Fruit fly (Drosophila melanogaster) whole organism, embryonic: Measurements from ENCODE around the gene CG15382.

Source experiments
- ATbp ChIP-seq: fragments of 200-800 bp; sonication (Bioruptor generic); optimal IDR thresholded peaks from 2 replicates; lab custom pipeline; 2017; ENCODE audit warnings: missing biosample characterization, mild to moderate bottlenecking, missing genetic modification characterization, missing genetic modification reagents
- Ada2b ChIP-seq: fragments of 200-800 bp; sonication (Bioruptor generic); IDR thresholded peaks from 2 replicates; pipeline ENCODE4 v1.3.6; 2022; ENCODE audit warnings: missing biosample characterization, missing genetic modification characterization
- Awh ChIP-seq: fragments of 200-800 bp; sonication (Bioruptor generic); IDR thresholded peaks from 2 replicates; pipeline ENCODE4, ENCODE4 v1.3.6; 2022; ENCODE audit warnings: missing biosample characterization, missing genetic modification characterization
- B-H2 ChIP-seq: fragments of 200-800 bp; sonication (Bioruptor generic); optimal IDR thresholded peaks from 2 replicates; lab custom pipeline; 2018; ENCODE audit warnings: missing biosample characterization, mild to moderate bottlenecking, missing genetic modification characterization
- Bgb ChIP-seq: fragments of 200-800 bp; sonication (Bioruptor generic); IDR thresholded peaks from 2 replicates; pipeline ENCODE4 v1.3.6; 2022; ENCODE audit warnings: missing biosample characterization, missing genetic modification characterization; ENCODE audit not compliant: partially characterized antibody
- Bteb2 ChIP-seq: fragments of 200-800 bp; sonication (Bioruptor generic); optimal IDR thresholded peaks from 2 replicates; lab custom pipeline; 2016; ENCODE audit warnings: missing biosample characterization, missing genetic modification characterization
- CG12071 ChIP-seq: fragments of 200-800 bp; sonication (Bioruptor generic); optimal IDR thresholded peaks from 3 replicates; lab custom pipeline; 2018; ENCODE audit warnings: missing biosample characterization, mild to moderate bottlenecking, missing genetic modification characterization
- CG12219 ChIP-seq: fragments of 200-800 bp; sonication (Bioruptor generic); optimal IDR thresholded peaks from 3 replicates; lab custom pipeline; 2018; ENCODE audit warnings: missing biosample characterization, mild to moderate bottlenecking, missing genetic modification characterization
- CG14050 ChIP-seq: fragments of 200-800 bp; sonication (Bioruptor generic); IDR thresholded peaks from 3 replicates; pipeline ENCODE4 v1.3.6; 2022; ENCODE audit warnings: missing biosample characterization, missing genetic modification characterization
- CG15601 ChIP-seq: fragments of 200-800 bp; sonication (Bioruptor generic); optimal IDR thresholded peaks from 3 replicates; lab custom pipeline; 2019; ENCODE audit warnings: missing biosample characterization, mild to moderate bottlenecking, missing genetic modification characterization, moderate library complexity
- CG15696 ChIP-seq: fragments of 200-800 bp; sonication (Bioruptor generic); optimal IDR thresholded peaks from 2 replicates; lab custom pipeline; 2019; ENCODE audit warnings: missing biosample characterization, mild to moderate bottlenecking, missing genetic modification characterization, moderate library complexity
- CG17186 ChIP-seq: fragments of 200-800 bp; sonication (Bioruptor generic); optimal IDR thresholded peaks from 3 replicates; lab custom pipeline; 2017; ENCODE audit warnings: missing biosample characterization, missing genetic modification reagents, missing genetic modification characterization
- CG17328 ChIP-seq: fragments of 200-800 bp; sonication (Bioruptor generic); IDR thresholded peaks from 2 replicates; pipeline ENCODE4 v1.3.6; 2022; ENCODE audit warnings: missing biosample characterization, missing genetic modification characterization
- CG3065 ChIP-seq: fragments of 200-800 bp; sonication (Bioruptor generic); optimal IDR thresholded peaks from 2 replicates; lab custom pipeline; 2016; ENCODE audit warnings: missing biosample characterization, missing genetic modification characterization
- CG31388 ChIP-seq: fragments of 200-800 bp; sonication (Bioruptor generic); optimal IDR thresholded peaks from 2 replicates; lab custom pipeline; 2016; ENCODE audit warnings: missing biosample characterization, missing genetic modification characterization
- CG3726 ChIP-seq: fragments of 200-800 bp; sonication (Bioruptor generic); IDR thresholded peaks from 3 replicates; pipeline ENCODE4, ENCODE4 v1.3.6; 2022; ENCODE audit warnings: missing biosample characterization, missing genetic modification characterization
- CG3838 ChIP-seq: fragments of 200-800 bp; sonication (Bioruptor generic); optimal IDR thresholded peaks from 3 replicates; lab custom pipeline; 2016; ENCODE audit warnings: missing biosample characterization, missing genetic modification characterization
- CG43689 ChIP-seq: fragments of 200-800 bp; sonication (Bioruptor generic); IDR thresholded peaks from 2 replicates; pipeline ENCODE4 v1.3.6; 2022; ENCODE audit warnings: missing biosample characterization, missing genetic modification characterization
- CG4424 ChIP-seq: fragments of 200-800 bp; sonication (Bioruptor generic); optimal IDR thresholded peaks from 3 replicates; lab custom pipeline; 2016; ENCODE audit warnings: missing biosample characterization, missing genetic modification characterization
- CG7372 ChIP-seq: fragments of 200-800 bp; sonication (Bioruptor generic); IDR thresholded peaks from 2 replicates; pipeline ENCODE4 v1.3.6; 2022; ENCODE audit warnings: missing biosample characterization, missing genetic modification characterization
- CG8944 ChIP-seq: fragments of 200-800 bp; sonication (Bioruptor generic); optimal IDR thresholded peaks from 3 replicates; lab custom pipeline; 2016; ENCODE audit warnings: missing biosample characterization, missing genetic modification characterization
- CG9817 ChIP-seq: fragments of 200-800 bp; sonication (Bioruptor generic); optimal IDR thresholded peaks from 2 replicates; lab custom pipeline; 2018; ENCODE audit warnings: missing biosample characterization, mild to moderate bottlenecking, missing genetic modification characterization, moderate library complexity
- Drgx ChIP-seq: fragments of 200-800 bp; sonication (Bioruptor generic); IDR thresholded peaks from 2 replicates; pipeline ENCODE4 v1.3.6; 2022; ENCODE audit warnings: missing biosample characterization, missing genetic modification characterization
- E2f2 ChIP-seq: fragments of 200-800 bp; sonication (Bioruptor generic); IDR thresholded peaks from 2 replicates; pipeline ENCODE4 v1.3.6; 2022; ENCODE audit warnings: missing biosample characterization, missing genetic modification characterization
- Elba2 ChIP-seq: fragments of 200-800 bp; sonication (Bioruptor generic); optimal IDR thresholded peaks from 3 replicates; lab custom pipeline; 2016; ENCODE audit warnings: missing biosample characterization, missing genetic modification characterization
- Fer1 ChIP-seq: fragments of 200-800 bp; sonication (Bioruptor generic); optimal IDR thresholded peaks from 2 replicates; lab custom pipeline; 2017; ENCODE audit warnings: missing biosample characterization, mild to moderate bottlenecking, missing genetic modification characterization
- Fer2 ChIP-seq: fragments of 200-800 bp; sonication (Bioruptor generic); optimal IDR thresholded peaks from 2 replicates; lab custom pipeline; 2018; ENCODE audit warnings: missing biosample characterization, mild to moderate bottlenecking, missing genetic modification characterization, moderate library complexity
- Lhr ChIP-seq: fragments of 200-800 bp; sonication (Bioruptor generic); optimal IDR thresholded peaks from 3 replicates; lab custom pipeline; 2017; ENCODE audit warnings: mild to moderate bottlenecking, missing biosample characterization, missing genetic modification reagents, missing genetic modification characterization
- Optix ChIP-seq: fragments of 200-800 bp; sonication (Bioruptor generic); IDR thresholded peaks from 3 replicates; pipeline ENCODE4 v1.3.6; 2022; ENCODE audit warnings: missing biosample characterization, missing genetic modification characterization
- TFAM ChIP-seq: fragments of 200-800 bp; sonication (Bioruptor generic); optimal IDR thresholded peaks from 2 replicates; lab custom pipeline; 2017; ENCODE audit warnings: missing biosample characterization, missing genetic modification characterization, inconsistent platforms
- Trl ChIP-seq, 3 experiments: fragments of >200 bp in 2 of 3; fragments of 200-800 bp in 1 of 3; sonication (Bioruptor generic) in 1 of 3; optimal IDR thresholded peaks; 2 replicates in 1 of 3; 3 replicates in 2 of 3; lab custom pipeline; 2016 to 2017; ENCODE audit warnings: missing biosample characterization in 1 of 3, missing genetic modification characterization in 1 of 3
- bab2 ChIP-seq: fragments of 200-800 bp; sonication (Bioruptor generic); optimal IDR thresholded peaks from 2 replicates; lab custom pipeline; 2016; ENCODE audit warnings: missing biosample characterization, missing genetic modification characterization
- caup ChIP-seq: fragments of 200-800 bp; sonication (Bioruptor generic); optimal IDR thresholded peaks from 3 replicates; lab custom pipeline; 2017; ENCODE audit warnings: missing biosample characterization, mild to moderate bottlenecking, missing genetic modification characterization, moderate library complexity; ENCODE audit not compliant: severe bottlenecking
- chm ChIP-seq: fragments of 200-800 bp; sonication (Bioruptor generic); IDR thresholded peaks from 2 replicates; pipeline ENCODE4 v1.3.6; 2022; ENCODE audit warnings: missing biosample characterization, missing genetic modification characterization
- crol ChIP-seq: fragments of 200-800 bp; sonication (Bioruptor generic); IDR thresholded peaks from 2 replicates; pipeline ENCODE4 v1.3.6; 2022; ENCODE audit warnings: missing biosample characterization, missing genetic modification characterization
- disco-r ChIP-seq: fragments of 200-800 bp; sonication (Bioruptor generic); optimal IDR thresholded peaks from 2 replicates; lab custom pipeline; 2016; ENCODE audit warnings: missing biosample characterization, missing genetic modification characterization
- dpn ChIP-seq, 2 experiments: fragments of 200-800 bp; sonication (Bioruptor generic); optimal IDR thresholded peaks; 3 replicates each; lab custom pipeline; 2016; ENCODE audit warnings: missing biosample characterization in 2 of 2, missing genetic modification characterization in 2 of 2
- ems ChIP-seq: fragments of 200-800 bp; sonication (Bioruptor generic); optimal IDR thresholded peaks from 3 replicates; lab custom pipeline; 2016; ENCODE audit warnings: missing biosample characterization, missing genetic modification characterization
- ewg ChIP-seq: fragments of 200-800 bp; sonication (Bioruptor generic); optimal IDR thresholded peaks from 3 replicates; lab custom pipeline; 2017; ENCODE audit warnings: mild to moderate bottlenecking, missing biosample characterization, missing genetic modification reagents, missing genetic modification characterization
- eyg ChIP-seq: fragments of 200-800 bp; sonication (Bioruptor generic); optimal IDR thresholded peaks from 3 replicates; lab custom pipeline; 2016; ENCODE audit warnings: missing biosample characterization, missing genetic modification characterization
- fd102C ChIP-seq: fragments of 200-800 bp; sonication (Bioruptor generic); optimal IDR thresholded peaks from 2 replicates; lab custom pipeline; 2018; ENCODE audit warnings: missing biosample characterization, mild to moderate bottlenecking, missing genetic modification characterization, moderate library complexity
- fu2 ChIP-seq: fragments of 200-800 bp; sonication (Bioruptor generic); optimal IDR thresholded peaks from 2 replicates; lab custom pipeline; 2016; ENCODE audit warnings: missing biosample characterization, missing genetic modification characterization
- jumu ChIP-seq: fragments of 200-800 bp; sonication (Bioruptor generic); optimal IDR thresholded peaks from 3 replicates; lab custom pipeline; 2016; ENCODE audit warnings: missing biosample characterization, missing genetic modification characterization
- lab ChIP-seq: fragments of 200-800 bp; sonication (Bioruptor generic); optimal IDR thresholded peaks from 3 replicates; lab custom pipeline; 2017; ENCODE audit warnings: missing biosample characterization, missing genetic modification characterization, mild to moderate bottlenecking, moderate library complexity, missing genetic modification reagents
- luna ChIP-seq: fragments of 200-800 bp; sonication (Bioruptor generic); optimal IDR thresholded peaks from 2 replicates; lab custom pipeline; 2016; ENCODE audit warnings: missing biosample characterization, missing genetic modification characterization
- onecut ChIP-seq: fragments of 200-800 bp; sonication (Bioruptor generic); IDR thresholded peaks from 2 replicates; pipeline ENCODE4 v1.3.6; 2022; ENCODE audit warnings: missing biosample characterization, missing genetic modification characterization
- org-1 ChIP-seq: fragments of 200-800 bp; sonication (Bioruptor generic); optimal IDR thresholded peaks from 2 replicates; lab custom pipeline; 2017; ENCODE audit warnings: missing biosample characterization, missing genetic modification characterization
- otp ChIP-seq: fragments of 200-800 bp; sonication (Bioruptor generic); IDR thresholded peaks from 3 replicates; pipeline ENCODE4, ENCODE4 v1.3.6; 2022; ENCODE audit warnings: missing biosample characterization, missing genetic modification characterization
- ssp ChIP-seq: fragments of 200-800 bp; sonication (Bioruptor generic); IDR thresholded peaks from 2 replicates; pipeline ENCODE4 v1.3.6; 2022; ENCODE audit warnings: missing biosample characterization, missing genetic modification characterization
- tio ChIP-seq: fragments of 200-800 bp; sonication (Bioruptor generic); optimal IDR thresholded peaks from 2 replicates; lab custom pipeline; 2017; ENCODE audit warnings: missing biosample characterization, missing genetic modification characterization, inconsistent platforms

Gene CG15382

DNA sequence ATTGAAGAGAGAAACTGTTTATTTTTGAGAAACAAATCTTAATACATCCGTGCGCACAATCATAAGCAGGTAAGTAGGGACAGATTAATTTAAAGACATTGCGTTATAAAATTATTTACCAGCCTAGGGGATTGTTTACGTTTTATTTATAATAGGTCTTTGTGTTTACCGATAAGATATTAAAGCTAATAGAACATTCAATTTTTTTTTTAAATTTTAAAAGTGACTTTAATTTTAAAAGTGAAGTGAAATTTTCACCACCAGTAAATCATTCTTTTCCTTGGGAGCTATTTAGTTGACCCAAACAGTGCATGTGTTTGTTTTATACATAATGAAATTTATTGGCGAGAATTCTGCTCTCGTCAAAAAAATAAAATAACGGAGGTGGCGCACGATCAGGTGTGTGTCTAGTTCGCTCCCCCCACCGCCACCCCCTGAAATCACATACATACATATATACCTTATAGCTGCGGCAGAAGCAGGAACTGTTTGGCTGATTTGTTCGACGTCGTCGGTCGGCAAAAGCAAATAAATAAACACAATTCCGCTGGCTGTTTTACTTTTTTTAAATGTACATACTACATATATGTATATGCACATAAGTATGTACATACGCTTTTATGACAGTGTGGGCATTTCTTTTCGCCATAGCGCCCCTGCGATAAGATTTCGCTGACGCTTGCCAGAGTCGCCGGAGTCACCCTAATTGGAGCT lies 20.5 kb downstream of the CG15382 start (continued):
- TF ChIP-seq CG4424 (GFP tag; lab: Kevin White, UChicago) (peak; percentile 20), Fer1 (GFP tag; lab: Kevin White, UChicago) (peak; percentile 71), ssp (GFP tag; lab: Robert Waterston, UW) (no peak), jumu (GFP tag; lab: Kevin White, UChicago) (no peak), CG3065 (no peak), crol (GFP tag; lab: Robert Waterston, UW) (peak; percentile 26; the same call in 1 of the 2 replicates), CG12219 (GFP tag; lab: Kevin White, UChicago) (no peak), CG14050 (no peak), E2f2 (GFP tag; lab: Robert Waterston, UW) (peak; percentile 37; the same call in 1 of the 2 replicates), CG12071 (GFP tag; lab: Kevin White, UChicago) (no peak), luna (GFP tag; lab: Kevin White, UChicago) (no peak), TFAM (GFP tag; lab: Kevin White, UChicago) (no peak), CG15696 (tag; lab: Kevin White, UChicago) (peak; percentile 18), onecut (GFP tag; lab: Robert Waterston, UW) (no peak), dpn (GFP tag; optimal IDR thresholded peaks at IDR 0.05; lab: Kevin White, UChicago) (no peak), Trl (optimal IDR thresholded peaks at IDR 0.05; lab: Kevin White, UChicago) (no peak), Trl (GFP tag; optimal IDR thresholded peaks at IDR 0.05; lab: Kevin White, UChicago) (no peak), disco-r (GFP tag; lab: Kevin White, UChicago) (no peak), Awh (GFP tag; lab: Robert Waterston, UW) (no peak), fd102C (GFP tag; lab: Kevin White, UChicago) (no peak), CG17186 (no peak), otp (no peak), tio (GFP tag; lab: Kevin White, UChicago) (peak; percentile 50), fu2 (peak; percentile 27), Elba2 (GFP tag; lab: Kevin White, UChicago) (no peak), B-H2 (GFP tag; lab: Kevin White, UChicago) (peak; percentile 8), Drgx (GFP tag; lab: Robert Waterston, UW) (peak; percentile 52; the same call in 1 of the 2 replicates), CG15601 (tag; lab: Kevin White, UChicago) (peak; percentile 2), lab (GFP tag; lab: Kevin White, UChicago) (peak; percentile 68), ATbp (GFP tag; lab: Kevin White, UChicago) (no peak), CG31388 (no peak), CG7372 (GFP tag; lab: Robert Waterston, UW) (no peak), Fer2 (tag; lab: Kevin White, UChicago) (no peak), eyg (GFP tag; lab: Kevin White, UChicago) (no peak), Ada2b (peak; percentile 42; the same call in 1 of the 2 replicates), caup (GFP tag; lab: Kevin White, UChicago) (no peak), Lhr (no peak), CG3726 (GFP tag; lab: Robert Waterston, UW) (no peak), CG17328 (GFP tag; lab: Robert Waterston, UW) (no peak), CG43689 (GFP tag; lab: Robert Waterston, UW) (no peak), org-1 (GFP tag; lab: Kevin White, UChicago) (peak; percentile 47), Bgb (GFP tag; lab: Robert Waterston, UW) (no peak), ewg (GFP tag; lab: Kevin White, UChicago) (no peak), bab2 (GFP tag; lab: Kevin White, UChicago) (peak; percentile 34), CG8944 (GFP tag; lab: Kevin White, UChicago) (no peak), Optix (GFP tag; lab: Robert Waterston, UW) (no peak), CG9817 (peak; percentile 53), Bteb2 (peak; percentile 35), CG3838 (GFP tag; lab: Kevin White, UChicago) (no peak), ems (no peak), chm (GFP tag; lab: Robert Waterston, UW) (no peak)
